Worm (Caenorhabditis elegans): ENCODE measurements around the gene C18A11.2.

The C18A11.2 gene

DNA sequence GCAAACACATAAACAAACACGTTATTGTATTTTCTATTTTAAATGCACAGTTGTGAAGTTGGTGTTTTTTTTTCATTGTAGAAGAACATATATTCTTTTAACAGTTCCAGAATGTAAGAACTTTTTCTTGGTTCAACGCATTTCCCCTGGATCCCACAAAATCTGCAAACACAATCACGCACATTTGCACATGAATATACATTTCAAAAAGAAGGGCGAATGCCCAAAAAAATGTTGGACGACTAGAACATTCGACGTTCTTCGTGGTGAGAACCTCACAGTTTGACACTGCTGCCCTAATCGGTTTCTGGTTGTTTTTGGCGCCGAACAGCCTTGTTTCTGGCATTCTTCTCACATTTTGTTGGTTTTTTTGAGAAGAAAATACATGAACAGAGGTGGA is 42.2 kb downstream of the C18A11.2 start:
- TF ChIP-seq irx-1 (tag; optimal IDR thresholded peaks at IDR 0.05) = peak; percentile 2
- peak; percentile 21 to 44 for TF ChIP-seq lsy-2 (tag; optimal IDR thresholded peaks at IDR 0.05)
- no peak for TF ChIP-seq lin-39 (tag; optimal IDR thresholded peaks at IDR 0.05)
- no peak for TF ChIP-seq nhr-77 (tag; optimal IDR thresholded peaks at IDR 0.05)
- peak in 1 of 2 experiments; percentile 18 for TF ChIP-seq efl-1 (optimal IDR thresholded peaks at IDR 0.05)
- TF ChIP-seq efl-1 (GFP tag; optimal IDR thresholded peaks at IDR 0.05 in 1 of 2) = peak; percentile 55 to 76
- no peak for TF ChIP-seq blmp-1 (tag; optimal IDR thresholded peaks at IDR 0.05)
- TF ChIP-seq mab-9 (GFP tag; IDR thresholded peaks at IDR 0.05) = no peak
- TF ChIP-seq unc-98 (GFP tag; IDR thresholded peaks at IDR 0.05) = no peak
- no peak for TF ChIP-seq ceh-8 (GFP tag; optimal IDR thresholded peaks at IDR 0.05)
- TF ChIP-seq egl-27 (tag; optimal IDR thresholded peaks at IDR 0.05) = no peak
- TF ChIP-seq elt-3 (tag; optimal IDR thresholded peaks at IDR 0.05) = no peak
- TF ChIP-seq mef-2 (tag; optimal IDR thresholded peaks at IDR 0.05) = no peak
- TF ChIP-seq ceh-63 (GFP tag; optimal IDR thresholded peaks at IDR 0.05) = no peak
- no peak for TF ChIP-seq lin-15B (tag; optimal IDR thresholded peaks at IDR 0.05)
- no peak for TF ChIP-seq vab-15 (tag; optimal IDR thresholded peaks at IDR 0.05)
- TF ChIP-seq efl-3 (GFP tag; optimal IDR thresholded peaks at IDR 0.05) = no peak
- no peak for TF ChIP-seq sox-4 (tag; optimal IDR thresholded peaks at IDR 0.05)
- no peak for TF ChIP-seq ztf-4 (tag; optimal IDR thresholded peaks at IDR 0.05)
- TF ChIP-seq ceh-82 (tag; optimal IDR thresholded peaks at IDR 0.05) = no peak
- peak; percentile 28 for TF ChIP-seq swsn-7 (tag; optimal IDR thresholded peaks at IDR 0.05)
- TF ChIP-seq F16B12.6 (tag; optimal IDR thresholded peaks at IDR 0.05) = peak; percentile 90
- TF ChIP-seq unc-62 (GFP tag; optimal IDR thresholded peaks at IDR 0.05) = no peak
- TF ChIP-seq tlp-1 (tag; optimal IDR thresholded peaks at IDR 0.05) = no peak
- TF ChIP-seq lin-14 (GFP tag; optimal IDR thresholded peaks at IDR 0.05) = peak; percentile 52
- TF ChIP-seq lin-13 (GFP tag; optimal IDR thresholded peaks at IDR 0.05) = no peak
- TF ChIP-seq hpl-2 (GFP tag; optimal IDR thresholded peaks at IDR 0.05) = no peak
- no peak for TF ChIP-seq unc-86 (tag; optimal IDR thresholded peaks at IDR 0.05)
- no peak for TF ChIP-seq Y116A8C.19 (tag; optimal IDR thresholded peaks at IDR 0.05; ENCODE audit: borderline replicate concordance)
- TF ChIP-seq dsc-1 (tag; optimal IDR thresholded peaks at IDR 0.05) = no peak
- no peak; the same call in 1 of the 2 replicates for TF ChIP-seq isw-1 (GFP tag; IDR thresholded peaks at IDR 0.05)
- no peak for TF ChIP-seq sup-37 (GFP tag; optimal IDR thresholded peaks at IDR 0.05)
- no peak for TF ChIP-seq unc-130 (tag; optimal IDR thresholded peaks at IDR 0.05)
- TF ChIP-seq elt-2 (tag; optimal IDR thresholded peaks at IDR 0.05) = no peak
- no peak for TF ChIP-seq snpc-4 (tag; optimal IDR thresholded peaks at IDR 0.05)
- peak; percentile 51 for TF ChIP-seq snu-23 (GFP tag; optimal IDR thresholded peaks at IDR 0.05)
- TF ChIP-seq fkh-4 (tag; optimal IDR thresholded peaks at IDR 0.05; ENCODE audit: borderline replicate concordance) = no peak
- no peak for TF ChIP-seq sptf-1 (tag; optimal IDR thresholded peaks at IDR 0.05)
- no peak for TF ChIP-seq ceh-90 (tag; optimal IDR thresholded peaks at IDR 0.05)
- no peak for TF ChIP-seq nhr-85 (tag)
- no peak for TF ChIP-seq ceh-88 (GFP tag; IDR thresholded peaks at IDR 0.05)
- TF ChIP-seq pqm-1 (tag; optimal IDR thresholded peaks at IDR 0.05) = no peak
- peak; percentile 8 for TF ChIP-seq nhr-90 (tag; optimal IDR thresholded peaks at IDR 0.05; ENCODE audit: poor library complexity)
- no peak for TF ChIP-seq ama-1 (optimal IDR thresholded peaks at IDR 0.05)
- peak; percentile 58 for TF ChIP-seq rnt-1 (tag; optimal IDR thresholded peaks at IDR 0.05)
- TF ChIP-seq nhr-19 (GFP tag; conservative IDR thresholded peaks at IDR 0.05) = 0 out of 2 replicates have a peak, but pooled peaks have one; percentile 17
- TF ChIP-seq tbx-2 (tag; optimal IDR thresholded peaks at IDR 0.05) = no peak
- TF ChIP-seq lin-35 (GFP tag; optimal IDR thresholded peaks at IDR 0.05) = peak in 1 of 2 experiments; percentile 27
- TF ChIP-seq aly-2 (tag; optimal IDR thresholded peaks at IDR 0.05) = no peak
- no peak for TF ChIP-seq zag-1 (tag; optimal IDR thresholded peaks at IDR 0.05)
- TF ChIP-seq lir-3 (tag; optimal IDR thresholded peaks at IDR 0.05; ENCODE audit: poor library complexity) = no peak
- TF ChIP-seq zip-4 (GFP tag; optimal IDR thresholded peaks at IDR 0.05) = no peak
- TF ChIP-seq mdl-1 (tag; optimal IDR thresholded peaks at IDR 0.05) = peak in 1 of 2 experiments; percentile 33
- peak; percentile 16 for TF ChIP-seq xbp-1 (tag; optimal IDR thresholded peaks at IDR 0.05)
- no peak for TF ChIP-seq fos-1 (tag; optimal IDR thresholded peaks at IDR 0.05)

All from whole organism, L1 larva.